Fruit fly (Drosophila melanogaster): ENCODE measurements around the gene CG11109.

- TF ChIP-seq psq (optimal IDR thresholded peaks at IDR 0.05) (no peak), h (optimal IDR thresholded peaks at IDR 0.05) (no peak), insv (optimal IDR thresholded peaks at IDR 0.05) (no peak)
Measured at dm6 chr3L:22848940-22849339, 23.1 kb upstream of the CG11109 start.
